Fruit fly (Drosophila melanogaster): ENCODE measurements around the gene in.

Gene in

dm6 chr3L:20348581-20349093 is 18.4 kb upstream of the in start:
- TF ChIP-seq CG13204 (GFP tag; optimal IDR thresholded peaks at IDR 0.05) (no peak), EcR (GFP tag; optimal IDR thresholded peaks at IDR 0.05) (no peak)

DNA sequence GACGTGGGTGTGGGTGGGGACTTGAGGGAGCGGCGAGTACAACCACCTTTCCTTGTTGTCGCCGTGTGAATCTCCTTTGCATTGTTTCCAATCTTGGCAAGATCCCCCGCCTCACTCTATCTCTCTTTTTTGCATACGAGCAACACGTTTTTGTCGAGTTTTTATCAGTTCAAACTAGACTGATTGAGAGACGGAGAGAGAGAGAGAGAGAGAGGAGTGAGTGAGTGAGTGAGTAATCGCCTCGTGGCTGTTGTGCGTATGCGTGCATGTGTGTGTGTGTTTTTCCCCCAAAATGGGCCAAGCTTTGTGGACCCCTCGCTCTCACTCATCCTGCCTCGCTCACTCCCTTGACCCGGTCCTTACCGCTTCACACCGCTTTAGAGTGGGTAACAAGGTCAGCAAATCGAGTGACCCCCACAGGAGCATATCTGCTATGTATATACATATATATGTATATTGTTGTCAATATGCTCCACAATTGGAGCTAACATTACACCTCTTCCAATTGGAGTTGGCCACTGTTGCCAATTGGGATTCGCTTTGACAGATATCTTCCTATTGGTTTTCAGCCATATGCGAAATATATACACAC is 17.6 kb upstream of the in start:
- TF ChIP-seq EcR (GFP tag; optimal IDR thresholded peaks at IDR 0.05) (peak; percentile 95), CG32121 (GFP tag; IDR thresholded peaks at IDR 0.05) (0 out of 2 replicates have a peak, but pooled peaks have one; percentile 29), CG8159 (tag; optimal IDR thresholded peaks at IDR 0.05) (no peak), CG14655 (GFP tag; optimal IDR thresholded peaks at IDR 0.05) (no peak), Ets98B (GFP tag; IDR thresholded peaks at IDR 0.05) (peak; percentile 44; the same call in 1 of the 2 replicates), CG4496 (GFP tag; IDR thresholded peaks at IDR 0.05) (0 out of 3 replicates have a peak, but pooled peaks have one; percentile 39), CG12605 (GFP tag; IDR thresholded peaks at IDR 0.05) (0 out of 2 replicates have a peak, but pooled peaks have one; percentile 46), fd96Ca (GFP tag; IDR thresholded peaks at IDR 0.05) (no peak; the same call in 2 of the 3 replicates)

- TF ChIP-seq Pif1A (GFP tag; optimal IDR thresholded peaks at IDR 0.05) (no peak), CG14655 (GFP tag; optimal IDR thresholded peaks at IDR 0.05) (no peak)
These were observed 13.8 kb upstream of the in start, which contains the start of gene CG5618 for dm6 chr3L:20353149-20353548. CG5618 (plus strand) TSS chr3L:20353449.

- TF ChIP-seq CG8159 (tag; optimal IDR thresholded peaks at IDR 0.05) (peak; percentile 87), D1 (tag; optimal IDR thresholded peaks at IDR 0.05) (no peak), CG8301 (tag; optimal IDR thresholded peaks at IDR 0.05) (no peak), CG34367 (tag; optimal IDR thresholded peaks at IDR 0.05) (no peak), rn (GFP tag; IDR thresholded peaks at IDR 0.05) (no peak), CG13204 (GFP tag; optimal IDR thresholded peaks at IDR 0.05) (no peak), CG4496 (GFP tag; IDR thresholded peaks at IDR 0.05) (no peak), Snoo (tag; optimal IDR thresholded peaks at IDR 0.05) (no peak), CG12605 (GFP tag; IDR thresholded peaks at IDR 0.05) (0 out of 2 replicates have a peak, but pooled peaks have one; percentile 13), CG32121 (GFP tag; IDR thresholded peaks at IDR 0.05) (0 out of 2 replicates have a peak, but pooled peaks have one; percentile 9), gl (tag; optimal IDR thresholded peaks at IDR 0.05) (no peak)
These were observed 13.2 kb upstream of the in start for dm6 chr3L:20353726-20354332.

DNA sequence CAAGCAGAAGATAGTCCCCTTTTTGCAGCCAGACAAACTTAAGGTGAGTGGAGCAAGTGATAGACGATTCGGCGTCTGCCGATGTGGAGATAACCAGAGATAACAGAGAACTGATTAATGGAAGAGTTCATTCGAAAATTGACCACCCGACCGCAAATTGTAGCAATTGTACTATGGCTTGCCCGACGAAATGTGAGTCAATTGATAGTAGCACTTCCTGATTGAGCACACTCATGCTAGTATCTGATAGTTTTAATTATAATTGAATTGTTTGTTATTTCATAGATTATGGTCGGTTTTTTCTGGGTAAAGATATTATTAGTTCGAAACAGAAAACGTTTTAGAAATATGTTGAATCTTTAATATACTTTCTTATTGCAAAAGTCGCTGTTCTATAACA is 12.6 kb upstream of the in start:
- TF ChIP-seq Snoo (tag; optimal IDR thresholded peaks at IDR 0.05) (no peak), CG8301 (tag; optimal IDR thresholded peaks at IDR 0.05) (no peak), Pif1A (GFP tag; optimal IDR thresholded peaks at IDR 0.05) (no peak), CG10348 (GFP tag; IDR thresholded peaks at IDR 0.05) (no peak), CG15710 (tag; optimal IDR thresholded peaks at IDR 0.05) (no peak)

dm6 chr3L:20354872-20355271 is 12.1 kb upstream of the in start:
- TF ChIP-seq CG4496 (GFP tag; IDR thresholded peaks at IDR 0.05) (no peak), EcR (GFP tag; optimal IDR thresholded peaks at IDR 0.05) (peak; percentile 82)

dm6 chr3L:20356613-20357012 is 10.4 kb upstream of the in start, which contains the start of gene kin17:
kin17 (plus strand) TSS chr3L:20356807.
- TF ChIP-seq D1 (tag; optimal IDR thresholded peaks at IDR 0.05) (no peak), CG12605 (GFP tag; IDR thresholded peaks at IDR 0.05) (no peak), Ets98B (GFP tag; IDR thresholded peaks at IDR 0.05) (no peak)

dm6 chr3L:20358212-20358611 is 8.8 kb upstream of the in start, which contains the start of gene CG5665:
CG5665 (plus strand) TSS chr3L:20358512.
- no peak for TF ChIP-seq Snoo (tag; optimal IDR thresholded peaks at IDR 0.05)
- TF ChIP-seq CG10348 (GFP tag; IDR thresholded peaks at IDR 0.05): no peak
- TF ChIP-seq Pif1A (GFP tag; optimal IDR thresholded peaks at IDR 0.05): no peak
- TF ChIP-seq CG14655 (GFP tag; optimal IDR thresholded peaks at IDR 0.05): no peak

- no peak for TF ChIP-seq CG9948 (tag; optimal IDR thresholded peaks at IDR 0.05)
These were observed 5.6 kb upstream of the in start, which contains the start of gene Prim2 for dm6 chr3L:20361389-20361788. Prim2 (minus strand) TSS chr3L:20361585.
